Fruit fly (Drosophila melanogaster) whole organism, embryonic: Measurements from ENCODE around the gene Utx.

ENCODE experiments used
- BEAF-32 ChIP-seq: fragments of 200-800 bp; sonication (Bioruptor generic); optimal IDR thresholded peaks from 3 replicates; lab custom pipeline; 2017; ENCODE audit warnings: missing biosample characterization, missing genetic modification characterization, mild to moderate bottlenecking, moderate library complexity, missing genetic modification reagents
- CG10267 ChIP-seq: fragments of 200-800 bp; sonication (Bioruptor generic); optimal IDR thresholded peaks from 2 replicates; lab custom pipeline; 2018; ENCODE audit warnings: missing biosample characterization, mild to moderate bottlenecking, missing genetic modification characterization, moderate library complexity
- CG11247 ChIP-seq: fragments of 200-800 bp; sonication (Bioruptor generic); IDR thresholded peaks from 2 replicates; pipeline ENCODE4 v1.3.6; 2022; ENCODE audit warnings: missing biosample characterization, missing genetic modification characterization
- CG11696 ChIP-seq: fragments of 200-800 bp; sonication (Bioruptor generic); IDR thresholded peaks from 2 replicates; pipeline ENCODE4 v1.3.6; 2022; ENCODE audit warnings: missing biosample characterization, missing genetic modification characterization
- CG13123 ChIP-seq: fragments of 200-800 bp; sonication (Bioruptor generic); optimal IDR thresholded peaks from 2 replicates; lab custom pipeline; 2016; ENCODE audit warnings: missing biosample characterization, missing genetic modification characterization
- CG14710 ChIP-seq: fragments of 200-800 bp; sonication (Bioruptor generic); optimal IDR thresholded peaks from 3 replicates; lab custom pipeline; 2019; ENCODE audit warnings: missing biosample characterization, mild to moderate bottlenecking, missing genetic modification characterization, moderate library complexity
- CG16815 ChIP-seq: fragments of 200-800 bp; sonication (Bioruptor generic); optimal IDR thresholded peaks from 3 replicates; lab custom pipeline; 2017; ENCODE audit warnings: missing biosample characterization, mild to moderate bottlenecking, missing genetic modification characterization
- CG17829 ChIP-seq: fragments of 200-800 bp; optimal IDR thresholded peaks from 2 replicates; lab custom pipeline; 2019; ENCODE audit warnings: missing biosample characterization, mild to moderate bottlenecking, missing genetic modification characterization, moderate library complexity
- CG18262 ChIP-seq: fragments of 200-800 bp; optimal IDR thresholded peaks from 3 replicates; lab custom pipeline; 2019; ENCODE audit warnings: missing biosample characterization, mild to moderate bottlenecking, missing genetic modification characterization, moderate library complexity
- CG2202 ChIP-seq: fragments of 200-800 bp; sonication (Bioruptor generic); optimal IDR thresholded peaks from 2 replicates; lab custom pipeline; 2018; ENCODE audit warnings: missing biosample characterization, mild to moderate bottlenecking, missing genetic modification characterization
- CG2712 ChIP-seq: fragments of 200-800 bp; optimal IDR thresholded peaks from 3 replicates; lab custom pipeline; 2019; ENCODE audit warnings: missing biosample characterization, mild to moderate bottlenecking, missing genetic modification characterization, moderate library complexity
- CG30020 ChIP-seq: fragments of 200-800 bp; optimal IDR thresholded peaks from 2 replicates; lab custom pipeline; 2019; ENCODE audit warnings: missing biosample characterization, mild to moderate bottlenecking, missing genetic modification characterization, moderate library complexity
- CG4282 ChIP-seq: fragments of 200-800 bp; sonication (Bioruptor generic); optimal IDR thresholded peaks from 2 replicates; lab custom pipeline; 2016; ENCODE audit warnings: missing biosample characterization, missing genetic modification characterization
- CG4328 ChIP-seq: fragments of 200-800 bp; sonication (Bioruptor generic); optimal IDR thresholded peaks from 3 replicates; lab custom pipeline; 2017; ENCODE audit warnings: missing biosample characterization, missing genetic modification reagents, missing genetic modification characterization
- CG4617 ChIP-seq: fragments of 200-800 bp; sonication (Bioruptor generic); optimal IDR thresholded peaks from 3 replicates; lab custom pipeline; 2016; ENCODE audit warnings: missing biosample characterization, missing genetic modification characterization, borderline replicate concordance
- CG6654 ChIP-seq: fragments of 200-800 bp; sonication (Bioruptor generic); optimal IDR thresholded peaks from 2 replicates; lab custom pipeline; 2017; ENCODE audit warnings: missing biosample characterization, mild to moderate bottlenecking, missing genetic modification characterization
- CG8290 ChIP-seq, 3 experiments: fragments of 200-800 bp; sonication (Bioruptor generic); optimal IDR thresholded peaks; 2 replicates each; lab custom pipeline; 2016 to 2019; ENCODE audit warnings: missing biosample characterization in 3 of 3, missing genetic modification characterization in 3 of 3, mild to moderate bottlenecking in 2 of 3, moderate library complexity in 1 of 3
- Chrac-16 ChIP-seq: fragments of 200-800 bp; sonication (Bioruptor generic); optimal IDR thresholded peaks from 3 replicates; lab custom pipeline; 2016; ENCODE audit warnings: missing biosample characterization, missing genetic modification characterization
- CoRest ChIP-seq: fragments of 200-800 bp; sonication (Bioruptor generic); optimal IDR thresholded peaks from 3 replicates; lab custom pipeline; 2018; ENCODE audit warnings: missing biosample characterization, mild to moderate bottlenecking, missing genetic modification characterization, moderate library complexity
- H2.0 ChIP-seq: fragments of 200-800 bp; sonication (Bioruptor generic); IDR thresholded peaks from 2 replicates; pipeline ENCODE4 v1.3.6; 2022; ENCODE audit warnings: missing biosample characterization, missing genetic modification characterization
- HLH4C ChIP-seq: fragments of 200-800 bp; sonication (Bioruptor generic); IDR thresholded peaks from 3 replicates; pipeline ENCODE4 v1.3.6; 2022; ENCODE audit warnings: missing biosample characterization, missing genetic modification characterization; ENCODE audit not compliant: partially characterized antibody
- HmgD ChIP-seq: fragments of 200-800 bp; sonication (Bioruptor generic); optimal IDR thresholded peaks from 3 replicates; lab custom pipeline; 2016; ENCODE audit warnings: missing biosample characterization, missing genetic modification characterization
- Hr78 ChIP-seq, 2 experiments: fragments of 200-800 bp in 1 of 2; fragments of >200 bp in 1 of 2; sonication (Bioruptor generic) in 1 of 2; optimal IDR thresholded peaks; 2 replicates each; lab custom pipeline; 2017 to 2019; ENCODE audit warnings: missing biosample characterization in 2 of 2, missing genetic modification characterization in 2 of 2, mild to moderate bottlenecking in 1 of 2, moderate library complexity in 1 of 2
- Mad ChIP-seq: fragments of 200-800 bp; sonication (Bioruptor generic); optimal IDR thresholded peaks from 2 replicates; lab custom pipeline; 2016; ENCODE audit warnings: missing biosample characterization, missing genetic modification characterization
- Meics ChIP-seq: fragments of 200-800 bp; sonication (Bioruptor generic); optimal IDR thresholded peaks from 2 replicates; lab custom pipeline; 2017; ENCODE audit warnings: missing biosample characterization, mild to moderate bottlenecking, missing genetic modification characterization
- Mes4 ChIP-seq: fragments of 200-800 bp; sonication (Bioruptor generic); optimal IDR thresholded peaks from 2 replicates; lab custom pipeline; 2016; ENCODE audit warnings: missing biosample characterization, missing genetic modification characterization
- Nf-YA ChIP-seq: fragments of 200-800 bp; sonication (Bioruptor generic); IDR thresholded peaks from 2 replicates; pipeline ENCODE4 v1.3.6; 2022; ENCODE audit warnings: missing biosample characterization, missing genetic modification characterization
- Sox100B ChIP-seq: fragments of 200-800 bp; sonication (Bioruptor generic); optimal IDR thresholded peaks from 3 replicates; lab custom pipeline; 2018; ENCODE audit warnings: missing biosample characterization, mild to moderate bottlenecking, missing genetic modification characterization
- YL-1 ChIP-seq: fragments of 200-800 bp; sonication (Bioruptor generic); optimal IDR thresholded peaks from 3 replicates; lab custom pipeline; 2017; ENCODE audit warnings: missing biosample characterization, mild to moderate bottlenecking, missing genetic modification characterization
- amos ChIP-seq: fragments of 200-800 bp; sonication (Bioruptor generic); IDR thresholded peaks from 2 replicates; pipeline ENCODE4 v1.3.6; 2022; ENCODE audit warnings: missing biosample characterization, missing genetic modification characterization; ENCODE audit not compliant: partially characterized antibody
- br ChIP-seq: fragments of >200 bp; optimal IDR thresholded peaks from 2 replicates; lab custom pipeline; 2017
- caup ChIP-seq: fragments of 200-800 bp; sonication (Bioruptor generic); optimal IDR thresholded peaks from 3 replicates; lab custom pipeline; 2017; ENCODE audit warnings: missing biosample characterization, mild to moderate bottlenecking, missing genetic modification characterization, moderate library complexity; ENCODE audit not compliant: severe bottlenecking
- chif ChIP-seq, 2 experiments: fragments of 200-800 bp; sonication (Bioruptor generic); optimal IDR thresholded peaks; 3 replicates each; lab custom pipeline; 2016; ENCODE audit warnings: missing biosample characterization in 2 of 2, missing genetic modification characterization in 2 of 2
- dysf ChIP-seq: fragments of 200-800 bp; sonication (Bioruptor generic); IDR thresholded peaks from 3 replicates; pipeline ENCODE4 v1.3.6; 2022; ENCODE audit warnings: missing biosample characterization, missing genetic modification characterization
- h ChIP-seq: fragments of >200 bp; optimal IDR thresholded peaks from 2 replicates; lab custom pipeline; 2017
- ham ChIP-seq: fragments of 200-800 bp; sonication (Bioruptor generic); IDR thresholded peaks from 2 replicates; pipeline ENCODE4 v1.3.6; 2022; ENCODE audit warnings: missing biosample characterization, missing genetic modification characterization
- nau ChIP-seq: fragments of 200-800 bp; sonication (Bioruptor generic); optimal IDR thresholded peaks from 3 replicates; lab custom pipeline; 2017; ENCODE audit warnings: missing biosample characterization, mild to moderate bottlenecking, missing genetic modification characterization, missing genetic modification reagents
- nerfin-1 ChIP-seq: fragments of 200-800 bp; sonication (Bioruptor generic); optimal IDR thresholded peaks from 3 replicates; lab custom pipeline; 2019; ENCODE audit warnings: missing biosample characterization, mild to moderate bottlenecking, missing genetic modification characterization, moderate library complexity
- nom ChIP-seq: fragments of 200-800 bp; sonication (Bioruptor generic); optimal IDR thresholded peaks from 2 replicates; lab custom pipeline; 2017; ENCODE audit warnings: missing biosample characterization, missing genetic modification characterization, mild to moderate bottlenecking, moderate library complexity, missing genetic modification reagents
- odd ChIP-seq: fragments of 200-800 bp; sonication (Bioruptor generic); optimal IDR thresholded peaks from 2 replicates; lab custom pipeline; 2017; ENCODE audit warnings: missing biosample characterization, mild to moderate bottlenecking, missing genetic modification characterization
- row ChIP-seq: fragments of 200-800 bp; sonication (Bioruptor generic); IDR thresholded peaks from 3 replicates; pipeline ENCODE4 v1.3.6; 2022; ENCODE audit warnings: missing biosample characterization, missing genetic modification characterization
- sc ChIP-seq, 3 experiments: fragments of >200 bp in 2 of 3; fragments of 200-800 bp in 1 of 3; sonication (Bioruptor generic) in 1 of 3; optimal IDR thresholded peaks; 2 replicates in 2 of 3; 3 replicates in 1 of 3; lab custom pipeline; 2017; ENCODE audit warnings: mild to moderate bottlenecking in 1 of 3, missing biosample characterization in 1 of 3, missing genetic modification characterization in 1 of 3, missing genetic modification reagents in 1 of 3
- seq ChIP-seq: fragments of 200-800 bp; sonication (Bioruptor generic); IDR thresholded peaks from 2 replicates; pipeline ENCODE4 v1.3.6; 2022; ENCODE audit warnings: missing biosample characterization, missing genetic modification characterization
- sim ChIP-seq: fragments of 200-800 bp; sonication (Bioruptor generic); IDR thresholded peaks from 2 replicates; pipeline ENCODE4 v1.3.6; 2022; ENCODE audit warnings: missing biosample characterization, missing genetic modification characterization
- slbo ChIP-seq: fragments of 200-800 bp; sonication (Bioruptor generic); IDR thresholded peaks from 2 replicates; pipeline ENCODE4 v1.3.6; 2022; ENCODE audit warnings: missing biosample characterization, missing genetic modification characterization
- sug ChIP-seq: fragments of 200-800 bp; optimal IDR thresholded peaks from 2 replicates; lab custom pipeline; 2019; ENCODE audit warnings: missing biosample characterization, mild to moderate bottlenecking, missing genetic modification characterization, moderate library complexity
- tgo ChIP-seq: fragments of 200-800 bp; sonication (Bioruptor generic); IDR thresholded peaks from 3 replicates; pipeline ENCODE4 v1.3.6; 2022; ENCODE audit warnings: missing biosample characterization, missing genetic modification characterization
- toy ChIP-seq: fragments of 200-800 bp; sonication (Bioruptor generic); IDR thresholded peaks from 2 replicates; pipeline ENCODE4 v1.3.6; 2022; ENCODE audit warnings: missing biosample characterization, missing genetic modification characterization
- unc-4 ChIP-seq: fragments of 200-800 bp; sonication (Bioruptor generic); IDR thresholded peaks from 2 replicates; pipeline ENCODE4 v1.3.6; 2022; ENCODE audit warnings: missing biosample characterization, missing genetic modification characterization; ENCODE audit not compliant: partially characterized antibody
- vnd ChIP-seq: fragments of 200-800 bp; sonication (Bioruptor generic); IDR thresholded peaks from 3 replicates; pipeline ENCODE4 v1.3.6; 2022; ENCODE audit warnings: missing biosample characterization, missing genetic modification characterization; ENCODE audit not compliant: partially characterized antibody

Gene Utx

dm6 chr2L:10298306-10298705, 19.7 kb upstream of the Utx start (continued):
- TF ChIP-seq caup (GFP tag; lab: Kevin White, UChicago) (peak; percentile 10), br (lab: Kevin White, UChicago) (no peak), dysf (no peak), sim (GFP tag; lab: Robert Waterston, UW) (no peak), ham (no peak), vnd (GFP tag; lab: Robert Waterston, UW) (no peak; the same call in 2 of the 3 replicates), nerfin-1 (tag; lab: Kevin White, UChicago) (peak; percentile 31), Mes4 (GFP tag; lab: Kevin White, UChicago) (no peak), row (GFP tag; lab: Robert Waterston, UW) (peak; percentile 38; the same call in 1 of the 3 replicates), amos (GFP tag; lab: Robert Waterston, UW) (no peak; the same call in 1 of the 2 replicates), toy (GFP tag; lab: Robert Waterston, UW) (no peak), Hr78 (GFP tag; optimal IDR thresholded peaks at IDR 0.05; lab: Kevin White, UChicago) (no peak), h (lab: Kevin White, UChicago) (no peak), CG14710 (peak; percentile 22), unc-4 (GFP tag; lab: Robert Waterston, UW) (no peak), H2.0 (GFP tag; lab: Robert Waterston, UW) (no peak), CG4617 (GFP tag; lab: Kevin White, UChicago) (peak; percentile 62), CG4328 (GFP tag; lab: Kevin White, UChicago) (no peak), Meics (GFP tag; lab: Kevin White, UChicago) (no peak), seq (no peak), CG11696 (GFP tag; lab: Robert Waterston, UW) (no peak), CG6654 (GFP tag; lab: Kevin White, UChicago) (no peak), odd (no peak), CG11247 (GFP tag; lab: Robert Waterston, UW) (no peak), CG2202 (tag; lab: Kevin White, UChicago) (no peak), CG13123 (no peak), Sox100B (no peak), BEAF-32 (peak; percentile 15), slbo (GFP tag; lab: Robert Waterston, UW) (no peak), sc (optimal IDR thresholded peaks at IDR 0.05; lab: Kevin White, UChicago) (no peak), sc (GFP tag; optimal IDR thresholded peaks at IDR 0.05; lab: Kevin White, UChicago) (no peak), CoRest (peak; percentile 51), CG4282 (GFP tag; lab: Kevin White, UChicago) (no peak), chif (GFP tag; optimal IDR thresholded peaks at IDR 0.05; lab: Kevin White, UChicago) (no peak), YL-1 (GFP tag; lab: Kevin White, UChicago) (peak; percentile 57), tgo (GFP tag; lab: Robert Waterston, UW) (no peak), CG2712 (tag; lab: Kevin White, UChicago) (peak; percentile 26), nom (no peak), CG17829 (tag; lab: Kevin White, UChicago) (peak; percentile 8), CG30020 (tag; lab: Kevin White, UChicago) (peak; percentile 65), CG8290 (GFP tag; optimal IDR thresholded peaks at IDR 0.05; lab: Kevin White, UChicago) (peak; percentile 98), CG8290 (tag; optimal IDR thresholded peaks at IDR 0.05; lab: Kevin White, UChicago) (peak; percentile 87 to 91), HLH4C (peak; percentile 79), CG18262 (no peak), Nf-YA (no peak), CG10267 (tag; lab: Kevin White, UChicago) (no peak), sug (tag; lab: Kevin White, UChicago) (peak; percentile 42), HmgD (peak; percentile 59), Mad (GFP tag; lab: Kevin White, UChicago) (no peak), CG16815 (GFP tag; lab: Kevin White, UChicago) (no peak), Chrac-16 (no peak), nau (GFP tag; lab: Kevin White, UChicago) (no peak)
